Fruit fly (Drosophila melanogaster): ENCODE results near the gene Top1.

The Top1 gene

DNA sequence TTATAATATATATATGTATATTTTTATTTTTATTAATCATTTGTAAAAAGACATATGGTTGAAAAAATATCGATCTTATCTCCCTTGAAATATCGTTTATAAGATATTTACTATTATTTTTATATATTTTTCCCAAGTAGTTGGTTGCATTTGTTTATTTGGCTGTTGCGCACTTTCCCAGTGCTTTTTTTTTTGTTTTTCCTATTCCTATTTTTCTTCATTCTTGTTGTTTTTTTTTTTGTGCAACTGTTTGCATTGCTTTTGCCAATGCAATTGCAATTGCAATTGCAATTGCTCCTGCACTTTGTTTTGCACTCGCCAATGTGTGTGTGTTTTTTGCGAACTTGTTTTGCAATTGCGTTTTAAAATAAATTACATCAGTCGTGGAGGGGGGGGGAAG lies 5.9 kb upstream of the Top1 start:
- TF ChIP-seq eg (GFP tag; IDR thresholded peaks at IDR 0.05) (peak; percentile 88), CG8119 (GFP tag; IDR thresholded peaks at IDR 0.05) (peak; percentile 73), CG8319 (GFP tag; optimal IDR thresholded peaks at IDR 0.05) (no peak), Lpt (GFP tag; optimal IDR thresholded peaks at IDR 0.05) (no peak), topi (GFP tag; optimal IDR thresholded peaks at IDR 0.05) (no peak), Smox (GFP tag; optimal IDR thresholded peaks at IDR 0.05) (no peak), salr (GFP tag; optimal IDR thresholded peaks at IDR 0.05) (no peak), Sox14 (GFP tag; optimal IDR thresholded peaks at IDR 0.05) (no peak), CG6163 (GFP tag; IDR thresholded peaks at IDR 0.05) (peak; percentile 48; the same call in 1 of the 3 replicates), CG15336 (GFP tag; IDR thresholded peaks at IDR 0.05) (peak; percentile 54), Blimp-1 (GFP tag; optimal IDR thresholded peaks at IDR 0.05) (no peak), Ets96B (tag; optimal IDR thresholded peaks at IDR 0.05) (no peak), Gug (GFP tag; IDR thresholded peaks at IDR 0.05) (peak; percentile 25; the same call in 1 of the 2 replicates), fd59A (GFP tag; optimal IDR thresholded peaks at IDR 0.05) (no peak), CG6276 (GFP tag; optimal IDR thresholded peaks at IDR 0.05) (peak; percentile 85)

DNA sequence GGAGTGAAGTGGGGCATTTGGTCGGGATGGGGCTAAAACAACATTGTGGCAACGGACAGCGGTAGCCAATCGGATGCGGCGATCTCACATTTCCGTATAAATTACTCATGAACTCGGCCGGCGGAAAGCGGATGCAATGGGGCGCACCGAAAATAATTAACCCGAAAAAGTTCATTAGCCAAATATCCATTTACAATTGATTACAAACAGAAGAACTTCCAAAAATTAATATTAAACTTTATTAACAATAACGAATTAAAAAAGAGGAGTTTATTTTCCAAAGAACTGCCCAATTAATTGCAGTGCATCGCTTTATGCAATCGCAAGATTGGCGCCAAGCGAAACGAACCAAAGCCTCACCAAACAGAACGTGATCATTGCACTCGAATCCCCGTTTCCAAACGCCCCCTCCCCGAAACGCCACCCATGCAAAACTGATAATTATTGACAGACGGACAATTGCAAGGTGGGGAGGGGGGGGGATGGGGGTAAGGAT lies 5.4 kb upstream of the Top1 start:
- peak; percentile 31 for TF ChIP-seq CG34406 (GFP tag; optimal IDR thresholded peaks at IDR 0.05)
- TF ChIP-seq Eip78C (GFP tag) = peak; percentile 45
- no peak for TF ChIP-seq CG6808 (GFP tag; optimal IDR thresholded peaks at IDR 0.05)
- no peak for TF ChIP-seq fkh (GFP tag; optimal IDR thresholded peaks at IDR 0.05)
- TF ChIP-seq cyc (GFP tag; optimal IDR thresholded peaks at IDR 0.05) = peak; percentile 8
- TF ChIP-seq Hr39 (GFP tag; optimal IDR thresholded peaks at IDR 0.05) = peak; percentile 10
- TF ChIP-seq Ets21C (GFP tag; optimal IDR thresholded peaks at IDR 0.05) = no peak
- TF ChIP-seq CG8119 (GFP tag; IDR thresholded peaks at IDR 0.05) = 0 out of 3 replicates have a peak, but pooled peaks have one; percentile 9
- TF ChIP-seq Smox (GFP tag; optimal IDR thresholded peaks at IDR 0.05) = no peak
- peak; percentile 63 for TF ChIP-seq CG32006 (GFP tag; optimal IDR thresholded peaks at IDR 0.05)
- peak; percentile 29 for TF ChIP-seq Met (GFP tag; optimal IDR thresholded peaks at IDR 0.05)
- TF ChIP-seq eg (GFP tag; IDR thresholded peaks at IDR 0.05) = peak; percentile 44; the same call in 1 of the 3 replicates
- TF ChIP-seq CG4318 (GFP tag; optimal IDR thresholded peaks at IDR 0.05) = no peak
- peak; percentile 56 for TF ChIP-seq Gug (GFP tag; IDR thresholded peaks at IDR 0.05)
- TF ChIP-seq CG1621 (tag; optimal IDR thresholded peaks at IDR 0.05) = no peak
- no peak for TF ChIP-seq CG3919 (GFP tag; optimal IDR thresholded peaks at IDR 0.05)
- TF ChIP-seq Hr4 (GFP tag; optimal IDR thresholded peaks at IDR 0.05) = peak; percentile 13
- TF ChIP-seq CG8319 (GFP tag; optimal IDR thresholded peaks at IDR 0.05) = no peak
- TF ChIP-seq Sox15 (GFP tag; optimal IDR thresholded peaks at IDR 0.05) = no peak
- no peak for TF ChIP-seq net (GFP tag; optimal IDR thresholded peaks at IDR 0.05)
- peak; percentile 34 for TF ChIP-seq CG10631 (GFP tag; optimal IDR thresholded peaks at IDR 0.05)
- TF ChIP-seq CG31627 (GFP tag; optimal IDR thresholded peaks at IDR 0.05) = peak; percentile 25
- peak; percentile 25 for TF ChIP-seq acj6 (GFP tag; optimal IDR thresholded peaks at IDR 0.05)
- TF ChIP-seq CG11294 (GFP tag; IDR thresholded peaks at IDR 0.05) = peak; percentile 13; the same call in 1 of the 2 replicates
- TF ChIP-seq Sox14 (GFP tag; optimal IDR thresholded peaks at IDR 0.05) = peak; percentile 6
- peak; percentile 76 for TF ChIP-seq svp (GFP tag)
- TF ChIP-seq achi (GFP tag; optimal IDR thresholded peaks at IDR 0.05) = peak; percentile 22
- TF ChIP-seq pdm3 (GFP tag; optimal IDR thresholded peaks at IDR 0.05) = peak; percentile 12
- peak; percentile 30 for TF ChIP-seq esn (GFP tag; optimal IDR thresholded peaks at IDR 0.05)
- no peak for TF ChIP-seq OdsH (GFP tag; optimal IDR thresholded peaks at IDR 0.05)
- peak; percentile 16 for TF ChIP-seq CG10669 (GFP tag; optimal IDR thresholded peaks at IDR 0.05)
- peak; percentile 5 for TF ChIP-seq Ets96B (tag; optimal IDR thresholded peaks at IDR 0.05)
- peak; percentile 3 for TF ChIP-seq dsx (GFP tag; optimal IDR thresholded peaks at IDR 0.05; ENCODE audit: poor library complexity, severe bottlenecking)
- peak; percentile 62 for TF ChIP-seq CG15336 (GFP tag; IDR thresholded peaks at IDR 0.05)
- peak; percentile 37 for TF ChIP-seq topi (GFP tag; optimal IDR thresholded peaks at IDR 0.05)

All from whole organism, prepupa.